Fruit fly (Drosophila melanogaster) whole organism, wandering third instar larva: ENCODE results near the gene CG3061.

Source experiments
- Abd-B ChIP-seq: fragments of >200 bp; optimal IDR thresholded peaks from 2 replicates; lab custom pipeline; 2017; ENCODE audit warnings: missing biosample characterization, missing genetic modification characterization
- CG32264 ChIP-seq: fragments of 200-800 bp; sonication (Bioruptor generic); optimal IDR thresholded peaks from 2 replicates; lab custom pipeline; 2016; ENCODE audit warnings: missing biosample characterization, missing genetic modification characterization
- CG9705 ChIP-seq: fragments of 200-800 bp; sonication (Bioruptor generic); optimal IDR thresholded peaks from 2 replicates; lab custom pipeline; 2018; ENCODE audit warnings: missing biosample characterization, mild to moderate bottlenecking, missing genetic modification characterization
- CrebA ChIP-seq: fragments of 200-800 bp; sonication (Bioruptor generic); optimal IDR thresholded peaks from 2 replicates; lab custom pipeline; 2016; ENCODE audit warnings: missing biosample characterization, mild to moderate bottlenecking, missing genetic modification characterization, borderline replicate concordance
- Dif ChIP-seq: fragments of 200-275, 200-300 bp; sonication (Bioruptor generic); optimal IDR thresholded peaks from 2 replicates; lab custom pipeline; 2018; ENCODE audit warnings: missing biosample characterization, missing genetic modification characterization; ENCODE audit not compliant: partially characterized antibody
- GATAd ChIP-seq: sonication (Bioruptor generic); optimal IDR thresholded peaks from 2 replicates; lab custom pipeline; 2016; ENCODE audit warnings: missing biosample characterization, missing genetic modification characterization
- Hnf4 ChIP-seq: fragments of 200-800 bp; sonication (Bioruptor generic); optimal IDR thresholded peaks from 2 replicates; lab custom pipeline; 2016; ENCODE audit warnings: missing biosample characterization, mild to moderate bottlenecking, missing genetic modification characterization
- Hr78 ChIP-seq: fragments of >200 bp; optimal IDR thresholded peaks from 2 replicates; lab custom pipeline; 2017; ENCODE audit warnings: missing biosample characterization, missing genetic modification characterization
- Hr83 ChIP-seq: fragments of 200-300 bp; sonication (Bioruptor generic); optimal IDR thresholded peaks from 2 replicates; lab custom pipeline; 2016; ENCODE audit warnings: missing biosample characterization, mild to moderate bottlenecking, missing genetic modification characterization, moderate library complexity; ENCODE audit not compliant: poor library complexity, severe bottlenecking
- Jra ChIP-seq: sonication (Bioruptor generic); optimal IDR thresholded peaks from 2 replicates; lab custom pipeline; 2016; ENCODE audit warnings: missing biosample characterization, missing genetic modification characterization
- Mio ChIP-seq: sonication (Bioruptor generic); optimal IDR thresholded peaks from 2 replicates; lab custom pipeline; 2016; ENCODE audit warnings: missing biosample characterization, missing genetic modification characterization
- OdsH ChIP-seq: fragments of 200-800 bp; sonication (Bioruptor generic); optimal IDR thresholded peaks from 2 replicates; lab custom pipeline; 2016; ENCODE audit warnings: missing biosample characterization, mild to moderate bottlenecking, missing genetic modification characterization
- Rel ChIP-seq, 2 experiments: fragments of 200-800 bp; sonication (Bioruptor generic) in 1 of 2; optimal IDR thresholded peaks; 2 replicates in 1 of 2; 3 replicates in 1 of 2; lab custom pipeline; 2016 to 2019; ENCODE audit warnings: mild to moderate bottlenecking in 2 of 2, missing biosample characterization in 2 of 2, missing genetic modification characterization in 2 of 2, moderate library complexity in 1 of 2
- Sp1 ChIP-seq: fragments of 200-800 bp; sonication (Bioruptor generic); optimal IDR thresholded peaks from 3 replicates; lab custom pipeline; 2019; ENCODE audit warnings: missing biosample characterization, mild to moderate bottlenecking, missing genetic modification characterization, moderate library complexity
- br ChIP-seq: fragments of 200-800 bp; sonication (Bioruptor generic); optimal IDR thresholded peaks from 2 replicates; lab custom pipeline; 2016; ENCODE audit warnings: missing biosample characterization, missing genetic modification characterization
- brk ChIP-seq: fragments of 200-800 bp; sonication (Bioruptor generic); optimal IDR thresholded peaks from 2 replicates; lab custom pipeline; 2016; ENCODE audit warnings: missing biosample characterization, mild to moderate bottlenecking, missing genetic modification characterization
- dmrt93B ChIP-seq: fragments of 200-800 bp; sonication (Bioruptor generic); optimal IDR thresholded peaks from 2 replicates; lab custom pipeline; 2018; ENCODE audit warnings: missing biosample characterization, mild to moderate bottlenecking, missing genetic modification characterization
- dsf ChIP-seq: sonication (Bioruptor generic); optimal IDR thresholded peaks from 2 replicates; lab custom pipeline; 2016; ENCODE audit warnings: missing biosample characterization, missing genetic modification characterization, borderline replicate concordance
- ey ChIP-seq: fragments of 200-800 bp; sonication (Bioruptor generic); optimal IDR thresholded peaks from 2 replicates; lab custom pipeline; 2016; ENCODE audit warnings: missing biosample characterization, missing genetic modification characterization
- foxo ChIP-seq, 2 experiments: fragments of 200-800 bp; sonication (Bioruptor generic); optimal IDR thresholded peaks; 2 replicates in 1 of 2; 3 replicates in 1 of 2; lab custom pipeline; 2016 to 2017; ENCODE audit warnings: missing biosample characterization in 2 of 2, missing genetic modification characterization in 2 of 2
- fru ChIP-seq: fragments of 200-800 bp; sonication (Bioruptor generic); optimal IDR thresholded peaks from 3 replicates; lab custom pipeline; 2016; ENCODE audit warnings: missing biosample characterization, mild to moderate bottlenecking, missing genetic modification characterization
- h ChIP-seq: fragments of 200-800 bp; sonication (Bioruptor generic); optimal IDR thresholded peaks from 3 replicates; lab custom pipeline; 2016; ENCODE audit warnings: missing biosample characterization, mild to moderate bottlenecking, missing genetic modification characterization
- jim ChIP-seq: fragments of 175-275, 200-325 bp; sonication (Bioruptor generic); optimal IDR thresholded peaks from 2 replicates; lab custom pipeline; 2016; ENCODE audit warnings: missing biosample characterization, mild to moderate bottlenecking, missing genetic modification characterization
- pan ChIP-seq: fragments of >200 bp; optimal IDR thresholded peaks from 2 replicates; lab custom pipeline; 2017
- psq ChIP-seq: fragments of 200-800 bp; sonication (Bioruptor generic); optimal IDR thresholded peaks from 3 replicates; lab custom pipeline; 2017; ENCODE audit warnings: missing biosample characterization, mild to moderate bottlenecking, missing genetic modification characterization, moderate library complexity
- rgr ChIP-seq: fragments of 200-800 bp; sonication (Bioruptor generic); optimal IDR thresholded peaks from 3 replicates; lab custom pipeline; 2016; ENCODE audit warnings: missing biosample characterization, mild to moderate bottlenecking, missing genetic modification characterization
- sv ChIP-seq: fragments of 200-800 bp; sonication (Bioruptor generic); optimal IDR thresholded peaks from 3 replicates; lab custom pipeline; 2016; ENCODE audit warnings: missing biosample characterization, missing genetic modification characterization
- usp ChIP-seq: fragments of >200 bp; optimal IDR thresholded peaks from 2 replicates; lab custom pipeline; 2017; ENCODE audit warnings: missing biosample characterization, missing genetic modification characterization
- woc ChIP-seq: sonication (Bioruptor generic); optimal IDR thresholded peaks from 2 replicates; lab custom pipeline; 2016; ENCODE audit warnings: missing biosample characterization, mild to moderate bottlenecking, missing genetic modification characterization

CG3061 gene

DNA sequence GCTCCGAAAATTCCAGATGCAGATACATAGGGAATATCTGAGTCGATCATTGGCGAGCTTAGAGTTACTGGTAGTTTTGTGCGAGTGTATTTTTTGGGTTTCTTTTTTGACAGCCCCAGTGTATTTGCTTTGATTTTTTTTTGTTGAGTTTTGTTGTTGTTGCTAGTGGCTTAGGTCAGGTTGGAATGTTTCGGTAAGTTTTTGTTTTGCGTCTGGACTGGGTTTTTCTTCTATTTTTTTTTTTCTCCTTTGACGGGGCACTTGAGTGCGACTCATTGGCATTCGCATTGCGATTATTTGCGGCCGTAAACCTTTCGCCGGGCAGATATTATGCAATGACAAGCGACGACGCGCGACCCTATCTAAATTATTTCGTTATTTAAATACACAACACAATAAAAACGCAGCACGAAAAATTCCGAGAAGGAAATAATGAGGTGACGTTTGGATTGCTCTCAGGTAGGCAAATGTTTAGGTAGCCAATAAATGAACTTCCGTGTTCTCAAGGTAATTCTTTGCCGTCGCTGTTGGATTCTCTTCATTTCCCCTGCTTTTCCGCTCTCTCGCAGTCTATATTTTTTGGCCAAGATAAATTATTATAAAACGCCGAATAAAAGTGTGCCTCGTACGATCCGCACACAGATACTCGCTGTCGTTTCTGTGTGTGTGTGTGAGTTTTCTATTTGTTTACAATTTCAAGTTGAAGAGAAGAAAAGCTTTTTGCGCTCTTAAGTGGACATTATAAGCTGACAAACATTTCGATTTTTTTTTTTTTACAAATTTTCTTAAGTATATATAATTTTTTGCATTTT is 32.2 kb downstream of the CG3061 start:
- TF ChIP-seq brk (GFP tag; lab: Kevin White, UChicago), result no peak
- no peak for TF ChIP-seq foxo (GFP tag; optimal IDR thresholded peaks at IDR 0.05; lab: Kevin White, UChicago)
- TF ChIP-seq GATAd (GFP tag; lab: Kevin White, UChicago), result no peak
- no peak for TF ChIP-seq Rel (GFP tag; optimal IDR thresholded peaks at IDR 0.05; lab: Kevin White, UChicago)
- no peak for TF ChIP-seq Rel (tag; optimal IDR thresholded peaks at IDR 0.05; lab: Kevin White, UChicago)
- TF ChIP-seq jim (GFP tag; lab: Kevin White, UChicago), result no peak
- TF ChIP-seq Hr78 (GFP tag; lab: Kevin White, UChicago), result no peak
- TF ChIP-seq CG32264 (GFP tag; lab: Kevin White, UChicago), result no peak
- TF ChIP-seq Hnf4, result no peak
- TF ChIP-seq dmrt93B (GFP tag; lab: Kevin White, UChicago), result no peak
- TF ChIP-seq sv (GFP tag; lab: Kevin White, UChicago), result no peak
- TF ChIP-seq br, result no peak
- TF ChIP-seq, all 38 proteins: peak for 0

DNA sequence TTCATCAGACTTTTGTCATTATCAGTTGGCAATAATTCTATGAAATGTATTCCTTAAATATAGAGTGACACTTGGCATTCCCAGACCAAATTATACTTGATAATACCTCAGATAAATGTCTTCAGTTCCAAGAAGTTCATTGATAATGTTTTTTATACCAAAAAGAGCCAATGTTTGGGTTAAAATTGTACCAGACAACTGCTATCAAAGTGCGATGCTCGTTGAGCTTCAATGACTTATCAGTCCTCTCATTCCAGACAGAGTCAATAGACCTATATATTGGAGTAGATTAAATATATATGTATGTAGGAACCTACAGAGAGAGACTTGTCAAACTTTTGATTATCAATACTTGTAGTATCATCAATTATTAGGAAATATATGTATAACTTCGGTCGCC is 33.1 kb downstream of the CG3061 start:
- TF ChIP-seq dsf (GFP tag; lab: Kevin White, UChicago), result no peak
- no peak for TF ChIP-seq CrebA (GFP tag; lab: Kevin White, UChicago)
- no peak for TF ChIP-seq Hr83 (GFP tag; lab: Kevin White, UChicago)
- TF ChIP-seq fru (GFP tag; lab: Kevin White, UChicago), result no peak
- TF ChIP-seq Mio, result no peak
- TF ChIP-seq psq (GFP tag; lab: Kevin White, UChicago), result no peak
- no peak for TF ChIP-seq dmrt93B (GFP tag; lab: Kevin White, UChicago)
- TF ChIP-seq Jra (GFP tag; lab: Kevin White, UChicago), result no peak
- TF ChIP-seq jim (GFP tag; lab: Kevin White, UChicago), result no peak
- no peak for TF ChIP-seq Rel (GFP tag; optimal IDR thresholded peaks at IDR 0.05; lab: Kevin White, UChicago)
- no peak for TF ChIP-seq Rel (tag; optimal IDR thresholded peaks at IDR 0.05; lab: Kevin White, UChicago)
- no peak for TF ChIP-seq GATAd (GFP tag; lab: Kevin White, UChicago)
- TF ChIP-seq Abd-B (GFP tag; lab: Kevin White, UChicago), result no peak
- no peak for TF ChIP-seq woc
- TF ChIP-seq ey, result no peak
- TF ChIP-seq CG9705, result no peak
- TF ChIP-seq Dif, result no peak
- TF ChIP-seq br, result no peak
- no peak for TF ChIP-seq h (GFP tag; lab: Kevin White, UChicago)
- no peak for TF ChIP-seq usp (GFP tag; lab: Kevin White, UChicago)
- no peak for TF ChIP-seq brk (GFP tag; lab: Kevin White, UChicago)

DNA sequence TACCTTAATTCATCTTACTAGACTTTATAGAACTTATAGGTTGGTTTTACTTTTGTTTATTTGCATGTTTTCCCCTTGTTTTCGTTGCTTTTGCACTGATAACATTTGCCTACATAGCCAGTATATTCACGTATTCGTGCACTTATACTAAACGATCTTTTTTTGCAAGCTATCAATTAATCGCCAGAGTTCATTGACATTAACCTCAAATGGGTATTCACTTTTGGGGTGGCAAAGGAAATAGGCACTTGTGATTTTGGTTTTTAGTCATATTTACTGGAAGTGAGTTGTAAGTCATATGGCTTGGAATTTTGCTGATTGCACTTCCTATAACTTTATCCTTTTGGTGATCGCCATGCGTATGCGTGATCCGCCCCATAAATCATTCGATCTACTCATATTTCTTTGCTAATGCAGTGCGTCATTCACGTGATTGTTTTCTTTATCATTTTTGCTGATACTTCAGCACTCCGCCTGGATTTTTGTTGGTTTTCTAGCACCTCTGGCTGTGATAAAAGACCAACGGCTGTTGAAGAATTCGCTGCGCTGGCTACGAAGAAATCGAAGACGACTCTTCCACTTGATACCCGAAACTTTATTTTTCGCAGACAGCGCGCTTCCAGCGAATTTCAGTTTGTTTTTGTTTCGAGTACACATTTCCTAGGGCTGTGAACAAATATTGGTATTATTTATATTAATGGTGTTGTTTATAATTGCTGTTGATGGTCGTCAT is 35.9 kb downstream of the CG3061 start:
- TF ChIP-seq h (GFP tag; lab: Kevin White, UChicago), result peak; percentile 17
- no peak for TF ChIP-seq Rel (GFP tag; optimal IDR thresholded peaks at IDR 0.05; lab: Kevin White, UChicago)
- TF ChIP-seq Rel (tag; optimal IDR thresholded peaks at IDR 0.05; lab: Kevin White, UChicago), result peak; percentile 91
- no peak for TF ChIP-seq usp (GFP tag; lab: Kevin White, UChicago)
- TF ChIP-seq br, result peak; percentile 4
- TF ChIP-seq, all 38 proteins: peak for 3

DNA sequence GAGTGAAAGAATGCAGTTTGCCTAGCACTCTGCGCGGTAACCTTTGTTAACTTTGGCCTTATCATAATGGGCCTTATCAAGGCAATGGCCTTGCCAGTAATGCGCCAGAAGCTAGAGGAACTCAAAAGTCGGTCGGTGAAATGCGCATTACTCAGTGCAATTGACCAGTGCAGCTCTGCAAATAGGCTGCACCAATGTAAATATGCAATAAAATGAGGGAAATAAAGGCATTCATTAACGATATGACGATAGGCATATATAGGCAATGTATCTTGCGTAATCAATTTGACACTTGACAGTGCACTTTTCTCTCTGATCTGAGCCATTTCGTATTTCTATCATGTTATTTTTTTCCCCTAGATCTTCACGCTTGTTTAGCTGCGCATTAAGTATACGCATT is 37.9 kb downstream of the CG3061 start:
- TF ChIP-seq woc (no peak), Abd-B (GFP tag; lab: Kevin White, UChicago) (no peak), Sp1 (GFP tag; lab: Kevin White, UChicago) (no peak), foxo (GFP tag; optimal IDR thresholded peaks at IDR 0.05; lab: Kevin White, UChicago) (no peak), h (GFP tag; lab: Kevin White, UChicago) (no peak), CG32264 (GFP tag; lab: Kevin White, UChicago) (no peak), dsf (GFP tag; lab: Kevin White, UChicago) (no peak), dmrt93B (GFP tag; lab: Kevin White, UChicago) (no peak), Hnf4 (no peak), ey (no peak), OdsH (GFP tag; lab: Kevin White, UChicago) (no peak), pan (no peak), GATAd (GFP tag; lab: Kevin White, UChicago) (no peak), rgr (no peak), Jra (GFP tag; lab: Kevin White, UChicago) (no peak)
